Fruit fly (Drosophila melanogaster) whole organism, prepupa: ENCODE measurements around the gene ppl.
A peak's percentile ranks its signal among the peaks of the same experiment; 100 is the strongest.

Experiments
- Blimp-1 ChIP-seq: fragments of 200-800 bp; sonication (Bioruptor generic); optimal IDR thresholded peaks from 3 replicates; lab custom pipeline; 2017; ENCODE audit warnings: missing biosample characterization, missing genetic modification characterization, mild to moderate bottlenecking, moderate library complexity, missing genetic modification reagents
- CG10631 ChIP-seq: fragments of 200-800 bp; sonication (Bioruptor generic); optimal IDR thresholded peaks from 2 replicates; lab custom pipeline; 2016; ENCODE audit warnings: missing biosample characterization, missing genetic modification characterization
- CG10669 ChIP-seq: fragments of 200-800 bp; sonication (Bioruptor generic); optimal IDR thresholded peaks from 3 replicates; lab custom pipeline; 2018; ENCODE audit warnings: missing biosample characterization, mild to moderate bottlenecking, missing genetic modification characterization, moderate library complexity
- CG11902 ChIP-seq: fragments of 200-800 bp; sonication (Bioruptor generic); optimal IDR thresholded peaks from 3 replicates; lab custom pipeline; 2016; ENCODE audit warnings: missing biosample characterization, missing genetic modification characterization
- CG15336 ChIP-seq: fragments of 200-800 bp; sonication (Bioruptor generic); IDR thresholded peaks from 2 replicates; pipeline ENCODE4 v1.3.6; 2022; ENCODE audit warnings: missing biosample characterization, missing genetic modification characterization
- CG1621 ChIP-seq: fragments of 200-800 bp; sonication (Bioruptor generic); optimal IDR thresholded peaks from 3 replicates; lab custom pipeline; 2018; ENCODE audit warnings: missing biosample characterization, mild to moderate bottlenecking, missing genetic modification characterization
- CG16779 ChIP-seq: fragments of 200-800 bp; sonication (Bioruptor generic); optimal IDR thresholded peaks from 3 replicates; lab custom pipeline; 2017; ENCODE audit warnings: missing biosample characterization, mild to moderate bottlenecking, missing genetic modification characterization
- CG3032 ChIP-seq: fragments of 200-800 bp; optimal IDR thresholded peaks from 2 replicates; lab custom pipeline; 2019; ENCODE audit warnings: missing biosample characterization, mild to moderate bottlenecking, missing genetic modification characterization, moderate library complexity
- CG31627 ChIP-seq: fragments of 200-800 bp; sonication (Bioruptor generic); optimal IDR thresholded peaks from 3 replicates; lab custom pipeline; 2016; ENCODE audit warnings: missing biosample characterization, missing genetic modification characterization
- CG32006 ChIP-seq: fragments of 200-800 bp; sonication (Bioruptor generic); optimal IDR thresholded peaks from 3 replicates; lab custom pipeline; 2017; ENCODE audit warnings: missing biosample characterization, mild to moderate bottlenecking, missing genetic modification characterization
- CG34406 ChIP-seq: fragments of 200-800 bp; sonication (Bioruptor generic); optimal IDR thresholded peaks from 3 replicates; lab custom pipeline; 2016; ENCODE audit warnings: missing biosample characterization, missing genetic modification characterization
- CG4318 ChIP-seq: fragments of 200-800 bp; sonication (Bioruptor generic); optimal IDR thresholded peaks from 3 replicates; lab custom pipeline; 2017; ENCODE audit warnings: missing biosample characterization, mild to moderate bottlenecking, missing genetic modification characterization
- CG6163 ChIP-seq: fragments of 200-800 bp; sonication (Bioruptor generic); IDR thresholded peaks from 3 replicates; pipeline ENCODE4 v1.3.6; 2022; ENCODE audit warnings: missing biosample characterization, missing genetic modification characterization
- CG6276 ChIP-seq: fragments of 200-800 bp; sonication (Bioruptor generic); optimal IDR thresholded peaks from 2 replicates; lab custom pipeline; 2017; ENCODE audit warnings: missing biosample characterization, mild to moderate bottlenecking, missing genetic modification characterization
- CG6792 ChIP-seq: fragments of 200-800 bp; sonication (Bioruptor generic); optimal IDR thresholded peaks from 3 replicates; lab custom pipeline; 2016; ENCODE audit warnings: missing biosample characterization, missing genetic modification characterization
- CG6808 ChIP-seq: fragments of 200-800 bp; sonication (Bioruptor generic); optimal IDR thresholded peaks from 3 replicates; lab custom pipeline; 2017; ENCODE audit warnings: missing biosample characterization, missing genetic modification characterization, mild to moderate bottlenecking, moderate library complexity, missing genetic modification reagents
- CG6854 ChIP-seq: fragments of 200-800 bp; sonication (Bioruptor generic); optimal IDR thresholded peaks from 2 replicates; lab custom pipeline; 2017; ENCODE audit warnings: missing biosample characterization, mild to moderate bottlenecking, missing genetic modification characterization
- CG8119 ChIP-seq: fragments of 200-800 bp; sonication (Bioruptor generic); IDR thresholded peaks from 3 replicates; pipeline ENCODE4 v1.3.6; 2022; ENCODE audit warnings: missing biosample characterization, missing genetic modification characterization
- CG8319 ChIP-seq: fragments of 200-800 bp; sonication (Bioruptor generic); optimal IDR thresholded peaks from 3 replicates; lab custom pipeline; 2016; ENCODE audit warnings: missing biosample characterization, missing genetic modification characterization
- CG8632 ChIP-seq: fragments of 200-800 bp; sonication (Bioruptor generic); optimal IDR thresholded peaks from 3 replicates; lab custom pipeline; 2016; ENCODE audit warnings: missing biosample characterization, missing genetic modification characterization
- CG9139 ChIP-seq: fragments of 200-800 bp; sonication (Bioruptor generic); optimal IDR thresholded peaks from 3 replicates; lab custom pipeline; 2017; ENCODE audit warnings: missing biosample characterization, mild to moderate bottlenecking, missing genetic modification characterization
- Eip78C ChIP-seq: fragments of 200-800 bp; sonication (Bioruptor generic); peaks from one replicate; lab custom pipeline; 2016; ENCODE audit warnings: missing biosample characterization, missing genetic modification characterization
- Eip93F ChIP-seq: fragments of 200-800 bp; sonication (Bioruptor generic); optimal IDR thresholded peaks from 2 replicates; lab custom pipeline; 2016; ENCODE audit warnings: missing biosample characterization, mild to moderate bottlenecking, missing genetic modification characterization
- Ets21C ChIP-seq: fragments of 200-800 bp; sonication (Bioruptor generic); optimal IDR thresholded peaks from 3 replicates; lab custom pipeline; 2016; ENCODE audit warnings: missing biosample characterization, missing genetic modification characterization
- Ets96B ChIP-seq: fragments of 200-800 bp; optimal IDR thresholded peaks from 2 replicates; lab custom pipeline; 2019; ENCODE audit warnings: missing biosample characterization, mild to moderate bottlenecking, missing genetic modification characterization, moderate library complexity
- Gug ChIP-seq: fragments of 200-800 bp; sonication (Bioruptor generic); IDR thresholded peaks from 2 replicates; pipeline ENCODE4 v1.3.6; 2022; ENCODE audit warnings: missing biosample characterization, missing genetic modification characterization
- Hr38 ChIP-seq: sonication (Bioruptor generic); optimal IDR thresholded peaks from 2 replicates; lab custom pipeline; 2016; ENCODE audit warnings: missing biosample characterization, missing genetic modification characterization
- Hr39 ChIP-seq: fragments of 200-800 bp; sonication (Bioruptor generic); optimal IDR thresholded peaks from 2 replicates; lab custom pipeline; 2016; ENCODE audit warnings: missing biosample characterization, missing genetic modification characterization
- Lpt ChIP-seq: fragments of 200-800 bp; sonication (Bioruptor generic); optimal IDR thresholded peaks from 3 replicates; lab custom pipeline; 2016; ENCODE audit warnings: missing biosample characterization, missing genetic modification characterization
- Met ChIP-seq: fragments of 200-800 bp; sonication (Bioruptor generic); optimal IDR thresholded peaks from 3 replicates; lab custom pipeline; 2016; ENCODE audit warnings: missing biosample characterization, missing genetic modification characterization
- Smox ChIP-seq: fragments of 200-800 bp; sonication (Bioruptor generic); optimal IDR thresholded peaks from 3 replicates; lab custom pipeline; 2016; ENCODE audit warnings: missing biosample characterization, missing genetic modification characterization
- Sox102F ChIP-seq: fragments of 200-800 bp; sonication (Bioruptor generic); optimal IDR thresholded peaks from 2 replicates; lab custom pipeline; 2016; ENCODE audit warnings: missing biosample characterization, mild to moderate bottlenecking, missing genetic modification characterization
- Sox14 ChIP-seq: fragments of 200-800 bp; sonication (Bioruptor generic); optimal IDR thresholded peaks from 3 replicates; lab custom pipeline; 2016; ENCODE audit warnings: missing biosample characterization, missing genetic modification characterization
- achi ChIP-seq: fragments of 200-800 bp; sonication (Bioruptor generic); optimal IDR thresholded peaks from 3 replicates; lab custom pipeline; 2016; ENCODE audit warnings: missing biosample characterization, missing genetic modification characterization
- acj6 ChIP-seq: fragments of 200-800 bp; sonication (Bioruptor generic); optimal IDR thresholded peaks from 3 replicates; lab custom pipeline; 2016; ENCODE audit warnings: missing biosample characterization, missing genetic modification characterization
- cyc ChIP-seq: fragments of 200-800 bp; sonication (Bioruptor generic); optimal IDR thresholded peaks from 3 replicates; lab custom pipeline; 2016; ENCODE audit warnings: missing biosample characterization, missing genetic modification characterization
- dac ChIP-seq: fragments of 200-800 bp; sonication (Bioruptor generic); optimal IDR thresholded peaks from 2 replicates; lab custom pipeline; 2017; ENCODE audit warnings: missing biosample characterization, mild to moderate bottlenecking, missing genetic modification characterization
- eg ChIP-seq: fragments of 200-800 bp; sonication (Bioruptor generic); IDR thresholded peaks from 3 replicates; pipeline ENCODE4 v1.3.6; 2022; ENCODE audit warnings: missing biosample characterization, missing genetic modification characterization
- esn ChIP-seq: fragments of 200-800 bp; sonication (Bioruptor generic); optimal IDR thresholded peaks from 2 replicates; lab custom pipeline; 2016; ENCODE audit warnings: missing biosample characterization, mild to moderate bottlenecking, missing genetic modification characterization, moderate library complexity
- fd59A ChIP-seq: fragments of 200-800 bp; sonication (Bioruptor generic); optimal IDR thresholded peaks from 2 replicates; lab custom pipeline; 2017; ENCODE audit warnings: missing biosample characterization, mild to moderate bottlenecking, missing genetic modification characterization, missing genetic modification reagents
- fd85E ChIP-seq: fragments of 200-800 bp; sonication (Bioruptor generic); optimal IDR thresholded peaks from 3 replicates; lab custom pipeline; 2016; ENCODE audit warnings: missing biosample characterization, missing genetic modification characterization
- fkh ChIP-seq: fragments of 200-800 bp; sonication (Bioruptor generic); optimal IDR thresholded peaks from 3 replicates; lab custom pipeline; 2017; ENCODE audit warnings: missing biosample characterization, mild to moderate bottlenecking, missing genetic modification characterization, moderate library complexity
- lz ChIP-seq: fragments of 200-800 bp; sonication (Bioruptor generic); optimal IDR thresholded peaks from 3 replicates; lab custom pipeline; 2016; ENCODE audit warnings: missing biosample characterization, missing genetic modification characterization
- net ChIP-seq: fragments of 200-800 bp; sonication (Bioruptor generic); optimal IDR thresholded peaks from 3 replicates; lab custom pipeline; 2016; ENCODE audit warnings: missing biosample characterization, missing genetic modification characterization
- pdm3 ChIP-seq: fragments of 200-800 bp; sonication (Bioruptor generic); optimal IDR thresholded peaks from 3 replicates; lab custom pipeline; 2016; ENCODE audit warnings: missing biosample characterization, missing genetic modification characterization
- salr ChIP-seq, 2 experiments: fragments of 200-800 bp; sonication (Bioruptor generic); optimal IDR thresholded peaks; 3 replicates each; lab custom pipeline; 2016 to 2018; ENCODE audit warnings: missing biosample characterization in 2 of 2, missing genetic modification characterization in 2 of 2, mild to moderate bottlenecking in 1 of 2
- ss ChIP-seq, 2 experiments: fragments of 200-800 bp; sonication (Bioruptor generic); optimal IDR thresholded peaks; 2 replicates in 1 of 2; 3 replicates in 1 of 2; lab custom pipeline; 2017 to 2018; ENCODE audit warnings: mild to moderate bottlenecking in 2 of 2, missing biosample characterization in 2 of 2, missing genetic modification characterization in 2 of 2, moderate library complexity in 1 of 2
- svp ChIP-seq: fragments of 200-800 bp; sonication (Bioruptor generic); peaks from one replicate; lab custom pipeline; 2016; ENCODE audit warnings: missing biosample characterization, missing genetic modification characterization
- topi ChIP-seq: fragments of 200-800 bp; sonication (Bioruptor generic); optimal IDR thresholded peaks from 3 replicates; lab custom pipeline; 2016; ENCODE audit warnings: missing biosample characterization, missing genetic modification characterization
- vri ChIP-seq: fragments of 200-800 bp; sonication (Bioruptor generic); optimal IDR thresholded peaks from 3 replicates; lab custom pipeline; 2016; ENCODE audit warnings: missing biosample characterization, mild to moderate bottlenecking, missing genetic modification characterization

The ppl gene

dm6 chr3L:21253761-21254523 is 27.4 kb downstream of the ppl start:
- TF ChIP-seq pdm3, result peak; percentile 99
- TF ChIP-seq Gug, result peak; percentile 72
- TF ChIP-seq svp (GFP tag; lab: Kevin White, UChicago), result peak; percentile 100
- TF ChIP-seq CG3032, result peak; percentile 99
- TF ChIP-seq fd59A (GFP tag; lab: Kevin White, UChicago), result peak; percentile 98
- peak; percentile 99 for TF ChIP-seq Hr39
- peak; percentile 82 for TF ChIP-seq eg
- TF ChIP-seq achi (GFP tag; lab: Kevin White, UChicago), result peak; percentile 98
- TF ChIP-seq Smox (GFP tag; lab: Kevin White, UChicago), result peak; percentile 99
- TF ChIP-seq CG32006, result peak; percentile 81
- TF ChIP-seq CG8319, result peak; percentile 99
- TF ChIP-seq acj6 (GFP tag; lab: Kevin White, UChicago), result peak; percentile 99
- TF ChIP-seq CG8632 (GFP tag; lab: Kevin White, UChicago), result peak; percentile 99
- TF ChIP-seq cyc (GFP tag; lab: Kevin White, UChicago), result peak; percentile 99
- peak; percentile 98 for TF ChIP-seq Ets21C (GFP tag; lab: Kevin White, UChicago)
- peak; percentile 99 for TF ChIP-seq CG11902 (GFP tag; lab: Kevin White, UChicago)
- TF ChIP-seq Eip93F, result peak; percentile 99
- TF ChIP-seq ss (GFP tag; optimal IDR thresholded peaks at IDR 0.05; lab: Kevin White, UChicago), result peak; percentile 93 to 99
- peak; percentile 99 for TF ChIP-seq CG10631 (GFP tag; lab: Kevin White, UChicago)
- TF ChIP-seq CG4318, result peak; percentile 65
- no peak for TF ChIP-seq Hr38
- TF ChIP-seq topi (GFP tag; lab: Kevin White, UChicago), result peak; percentile 100
- peak; percentile 97 for TF ChIP-seq Blimp-1
- TF ChIP-seq fkh, result no peak
- TF ChIP-seq dac (GFP tag; lab: Kevin White, UChicago), result peak; percentile 8
- TF ChIP-seq CG6808 (GFP tag; lab: Kevin White, UChicago), result peak; percentile 98
- peak; percentile 89 for TF ChIP-seq Lpt (GFP tag; lab: Kevin White, UChicago)
- TF ChIP-seq CG15336 (GFP tag; lab: Robert Waterston, UW), result peak; percentile 82
- TF ChIP-seq Eip78C, result peak; percentile 100
- TF ChIP-seq net (GFP tag; lab: Kevin White, UChicago), result peak; percentile 97
- TF ChIP-seq CG6854 (GFP tag; lab: Kevin White, UChicago), result peak; percentile 99
- TF ChIP-seq CG16779, result peak; percentile 90
- TF ChIP-seq CG6276 (GFP tag; lab: Kevin White, UChicago), result peak; percentile 71
- TF ChIP-seq salr (GFP tag; optimal IDR thresholded peaks at IDR 0.05; lab: Kevin White, UChicago), result peak; percentile 89 to 97
- TF ChIP-seq vri (GFP tag; lab: Kevin White, UChicago), result peak; percentile 99
- peak; percentile 99 for TF ChIP-seq CG6792 (GFP tag; lab: Kevin White, UChicago)
- peak; percentile 96 for TF ChIP-seq CG1621 (tag; lab: Kevin White, UChicago)
- TF ChIP-seq CG8119 (GFP tag; lab: Robert Waterston, UW), result peak; percentile 88
- TF ChIP-seq CG10669 (GFP tag; lab: Kevin White, UChicago), result peak; percentile 99
- peak; percentile 99 for TF ChIP-seq Sox102F
- peak; percentile 98 for TF ChIP-seq Sox14 (GFP tag; lab: Kevin White, UChicago)
- peak; percentile 99 for TF ChIP-seq CG34406 (GFP tag; lab: Kevin White, UChicago)
- peak; percentile 99 for TF ChIP-seq Ets96B
- peak; percentile 97 for TF ChIP-seq fd85E (GFP tag; lab: Kevin White, UChicago)
- peak; percentile 98 for TF ChIP-seq CG6163 (GFP tag; lab: Robert Waterston, UW)
- peak; percentile 99 for TF ChIP-seq Met (GFP tag; lab: Kevin White, UChicago)
- peak; percentile 99 for TF ChIP-seq lz (GFP tag; lab: Kevin White, UChicago)
- TF ChIP-seq CG9139 (GFP tag; lab: Kevin White, UChicago), result peak; percentile 98
- TF ChIP-seq esn, result peak; percentile 100
- TF ChIP-seq CG31627, result peak; percentile 99
